Worm (Caenorhabditis elegans) whole organism, L4/young adult: Measurements from ENCODE around the gene C15H7.4.

Experiments
- W03F9.2 ChIP-seq: fragments of 150-350 bp; optimal IDR thresholded peaks from 2 replicates; lab custom pipeline; 2014; ENCODE audit warnings: missing biosample characterization, missing genetic modification characterization
- dao-5 ChIP-seq: sonication (generic microtip); optimal IDR thresholded peaks from 2 replicates; lab custom pipeline; 2016; ENCODE audit warnings: missing genotype, missing genetic modification characterization, moderate library complexity, missing compliant biosample characterization
- him-1 ChIP-seq: sonication (generic microtip); optimal IDR thresholded peaks from 2 replicates; lab custom pipeline; 2016; ENCODE audit warnings: missing genotype, missing genetic modification reagents, missing genetic modification characterization, missing compliant biosample characterization

Gene C15H7.4

ce11 chrIII:9608650-9609049 is 47.1 kb downstream of the C15H7.4 start, which contains the start of gene clec-161:
Gene clec-161 (minus strand): TSS chrIII:9608750.
- no peak for TF ChIP-seq dao-5 (tag; lab: Kevin White, UChicago)
- TF ChIP-seq W03F9.2 (tag; lab: Kevin White, UChicago) = no peak
- no peak for TF ChIP-seq him-1 (tag; lab: Kevin White, UChicago)
